Fruit fly (Drosophila melanogaster) whole organism, embryonic: Measurements from ENCODE around the gene CG32276.

Experiments
- Aef1 ChIP-seq: fragments of 200-800 bp; sonication (Bioruptor generic); IDR thresholded peaks from 3 replicates; pipeline ENCODE4 v1.3.6; 2022; ENCODE audit warnings: missing biosample characterization, missing genetic modification characterization
- C15 ChIP-seq: fragments of 200-800 bp; sonication (Bioruptor generic); IDR thresholded peaks from 3 replicates; pipeline ENCODE4 v1.3.6; 2022; ENCODE audit warnings: missing biosample characterization, missing genetic modification characterization
- CG10321 ChIP-seq: fragments of 200-800 bp; sonication (Bioruptor generic); IDR thresholded peaks from 2 replicates; pipeline ENCODE4 v1.3.6; 2022; ENCODE audit warnings: missing biosample characterization, missing genetic modification characterization
- CG12071 ChIP-seq: fragments of 200-800 bp; sonication (Bioruptor generic); optimal IDR thresholded peaks from 3 replicates; lab custom pipeline; 2018; ENCODE audit warnings: missing biosample characterization, mild to moderate bottlenecking, missing genetic modification characterization
- CG1233 ChIP-seq: fragments of 200-800 bp; sonication (Bioruptor generic); optimal IDR thresholded peaks from 4 replicates; lab custom pipeline; 2018; ENCODE audit warnings: missing biosample characterization, mild to moderate bottlenecking, missing genetic modification characterization
- CG13123 ChIP-seq: fragments of 200-800 bp; sonication (Bioruptor generic); optimal IDR thresholded peaks from 2 replicates; lab custom pipeline; 2016; ENCODE audit warnings: missing biosample characterization, missing genetic modification characterization
- CG1529 ChIP-seq: fragments of 200-800 bp; sonication (Bioruptor generic); optimal IDR thresholded peaks from 3 replicates; lab custom pipeline; 2018; ENCODE audit warnings: missing biosample characterization, missing genetic modification characterization
- CG1603 ChIP-seq: fragments of 200-800 bp; sonication (Bioruptor generic); optimal IDR thresholded peaks from 2 replicates; lab custom pipeline; 2019; ENCODE audit warnings: missing biosample characterization, mild to moderate bottlenecking, missing genetic modification characterization, moderate library complexity
- CG17612 ChIP-seq: fragments of 200-800 bp; sonication (Bioruptor generic); IDR thresholded peaks from 2 replicates; pipeline ENCODE4 v1.3.6; 2022; ENCODE audit warnings: missing biosample characterization, missing genetic modification characterization
- CG31441 ChIP-seq: fragments of 200-800 bp; sonication (Bioruptor generic); IDR thresholded peaks from 2 replicates; pipeline ENCODE4 v1.3.6; 2022; ENCODE audit warnings: missing biosample characterization, missing genetic modification characterization
- CG3995 ChIP-seq: fragments of 200-800 bp; sonication (Bioruptor generic); optimal IDR thresholded peaks from 3 replicates; lab custom pipeline; 2016; ENCODE audit warnings: missing biosample characterization, missing genetic modification characterization
- CG4854 ChIP-seq: fragments of 200-800 bp; sonication (Bioruptor generic); optimal IDR thresholded peaks from 2 replicates; lab custom pipeline; 2016; ENCODE audit warnings: missing biosample characterization, missing genetic modification characterization, inconsistent platforms
- CG6683 ChIP-seq: fragments of 200-800 bp; sonication (Bioruptor generic); optimal IDR thresholded peaks from 2 replicates; lab custom pipeline; 2017; ENCODE audit warnings: missing biosample characterization, mild to moderate bottlenecking, missing genetic modification characterization, missing genetic modification reagents
- CG8388 ChIP-seq: fragments of 200-800 bp; sonication (Bioruptor generic); optimal IDR thresholded peaks from 2 replicates; lab custom pipeline; 2019; ENCODE audit warnings: missing biosample characterization, mild to moderate bottlenecking, missing genetic modification characterization, moderate library complexity
- CG9437 ChIP-seq: fragments of 200-800 bp; sonication (Bioruptor generic); optimal IDR thresholded peaks from 2 replicates; lab custom pipeline; 2018; ENCODE audit warnings: missing biosample characterization, mild to moderate bottlenecking, missing genetic modification characterization
- CHES-1-like ChIP-seq: fragments of 200-800 bp; sonication (Bioruptor generic); optimal IDR thresholded peaks from 2 replicates; lab custom pipeline; 2016; ENCODE audit warnings: missing biosample characterization, missing genetic modification characterization
- Deaf1 ChIP-seq: fragments of 200-800 bp; optimal IDR thresholded peaks from 3 replicates; lab custom pipeline; 2019; ENCODE audit warnings: missing biosample characterization, mild to moderate bottlenecking, missing genetic modification characterization, moderate library complexity
- Dref ChIP-seq: fragments of 200-800 bp; sonication (Bioruptor generic); IDR thresholded peaks from 2 replicates; pipeline ENCODE4 v1.3.6; 2022; ENCODE audit warnings: missing biosample characterization, missing genetic modification characterization
- Fer3 ChIP-seq: fragments of 200-800 bp; sonication (Bioruptor generic); optimal IDR thresholded peaks from 2 replicates; lab custom pipeline; 2018; ENCODE audit warnings: missing biosample characterization, mild to moderate bottlenecking, missing genetic modification characterization, moderate library complexity
- GATAe ChIP-seq: fragments of 200-800 bp; sonication (Bioruptor generic); conservative IDR thresholded peaks from 2 replicates; pipeline ENCODE4 v1.3.6; 2022; ENCODE audit warnings: missing biosample characterization, missing genetic modification characterization
- Hey ChIP-seq: fragments of 200-800 bp; sonication (Bioruptor generic); optimal IDR thresholded peaks from 3 replicates; lab custom pipeline; 2018; ENCODE audit warnings: missing biosample characterization, mild to moderate bottlenecking, missing genetic modification characterization
- HmgZ ChIP-seq: fragments of 200-800 bp; sonication (Bioruptor generic); optimal IDR thresholded peaks from 2 replicates; lab custom pipeline; 2018; ENCODE audit warnings: missing biosample characterization, mild to moderate bottlenecking, missing genetic modification characterization
- Jarid2 ChIP-seq: fragments of 200-800 bp; sonication (Bioruptor generic); optimal IDR thresholded peaks from 3 replicates; lab custom pipeline; 2017; ENCODE audit warnings: mild to moderate bottlenecking, missing biosample characterization, missing genetic modification reagents, missing genetic modification characterization
- NC2β ChIP-seq: fragments of 200-800 bp; sonication (Bioruptor generic); optimal IDR thresholded peaks from 2 replicates; lab custom pipeline; 2016; ENCODE audit warnings: missing biosample characterization, missing genetic modification characterization
- Sin3A ChIP-seq: fragments of >200 bp; optimal IDR thresholded peaks from 2 replicates; lab custom pipeline; 2018
- Six4 ChIP-seq: fragments of 200-800 bp; sonication (Bioruptor generic); optimal IDR thresholded peaks from 2 replicates; lab custom pipeline; 2016; ENCODE audit warnings: missing biosample characterization, missing genetic modification characterization
- Sox102F ChIP-seq: fragments of 200-800 bp; sonication (Bioruptor generic); optimal IDR thresholded peaks from 2 replicates; lab custom pipeline; 2018; ENCODE audit warnings: missing biosample characterization, mild to moderate bottlenecking, missing genetic modification characterization, moderate library complexity
- ase ChIP-seq: fragments of 200-800 bp; sonication (Bioruptor generic); IDR thresholded peaks from 3 replicates; pipeline ENCODE4 v1.3.6; 2022; ENCODE audit warnings: missing biosample characterization, missing genetic modification characterization
- ash1 ChIP-seq: fragments of 200-800 bp; sonication (Bioruptor generic); optimal IDR thresholded peaks from 2 replicates; lab custom pipeline; 2018; ENCODE audit warnings: missing biosample characterization, mild to moderate bottlenecking, missing genetic modification characterization
- az2 ChIP-seq: fragments of 200-800 bp; sonication (Bioruptor generic); optimal IDR thresholded peaks from 3 replicates; lab custom pipeline; 2016; ENCODE audit warnings: missing biosample characterization, missing genetic modification characterization
- cas ChIP-seq: fragments of 200-800 bp; sonication (Bioruptor generic); IDR thresholded peaks from 2 replicates; pipeline ENCODE4 v1.3.6; 2022; ENCODE audit warnings: missing biosample characterization, missing genetic modification characterization
- cato ChIP-seq: fragments of 200-800 bp; sonication (Bioruptor generic); optimal IDR thresholded peaks from 2 replicates; lab custom pipeline; 2016; ENCODE audit warnings: missing biosample characterization, missing genetic modification characterization, borderline replicate concordance
- chif ChIP-seq, 2 experiments: fragments of 200-800 bp; sonication (Bioruptor generic); optimal IDR thresholded peaks; 3 replicates each; lab custom pipeline; 2016; ENCODE audit warnings: missing biosample characterization in 2 of 2, missing genetic modification characterization in 2 of 2
- eyg ChIP-seq: fragments of 200-800 bp; sonication (Bioruptor generic); optimal IDR thresholded peaks from 3 replicates; lab custom pipeline; 2016; ENCODE audit warnings: missing biosample characterization, missing genetic modification characterization
- ftz-f1 ChIP-seq: fragments of 200-800 bp; sonication (Bioruptor generic); optimal IDR thresholded peaks from 2 replicates; lab custom pipeline; 2016; ENCODE audit warnings: missing biosample characterization, missing genetic modification characterization
- gce ChIP-seq: fragments of 200-800 bp; sonication (Bioruptor generic); IDR thresholded peaks from 3 replicates; pipeline ENCODE4 v1.3.6; 2022; ENCODE audit warnings: missing biosample characterization, missing genetic modification characterization
- gfzf ChIP-seq: fragments of 200-800 bp; sonication (Bioruptor generic); optimal IDR thresholded peaks from 2 replicates; lab custom pipeline; 2016; ENCODE audit warnings: missing biosample characterization, mild to moderate bottlenecking, missing genetic modification characterization, moderate library complexity
- hth ChIP-seq: fragments of >200 bp; optimal IDR thresholded peaks from 2 replicates; lab custom pipeline; 2017; ENCODE audit warnings: inconsistent platforms
- jigr1 ChIP-seq: fragments of 200-800 bp; sonication (Bioruptor generic); IDR thresholded peaks from 3 replicates; pipeline ENCODE4 v1.3.6; 2022; ENCODE audit warnings: missing biosample characterization, missing genetic modification characterization
- jing ChIP-seq: fragments of 200-800 bp; sonication (Bioruptor generic); optimal IDR thresholded peaks from 2 replicates; lab custom pipeline; 2018; ENCODE audit warnings: missing biosample characterization, mild to moderate bottlenecking, missing genetic modification characterization
- kah ChIP-seq: fragments of 200-800 bp; sonication (Bioruptor generic); optimal IDR thresholded peaks from 2 replicates; lab custom pipeline; 2018; ENCODE audit warnings: missing biosample characterization, mild to moderate bottlenecking, missing genetic modification characterization
- knrl ChIP-seq: fragments of 200-800 bp; sonication (Bioruptor generic); IDR thresholded peaks from 3 replicates; pipeline ENCODE4 v1.3.6; 2022; ENCODE audit warnings: missing biosample characterization, missing genetic modification characterization; ENCODE audit not compliant: partially characterized antibody
- mam ChIP-seq: fragments of 200-800 bp; sonication (Bioruptor generic); optimal IDR thresholded peaks from 3 replicates; lab custom pipeline; 2016; ENCODE audit warnings: missing biosample characterization, missing genetic modification characterization
- pan ChIP-seq, 4 experiments: fragments of >200 bp in 3 of 4; fragments of 200-800 bp in 1 of 4; sonication (Bioruptor generic) in 1 of 4; optimal IDR thresholded peaks in 3 of 4; IDR thresholded peaks in 1 of 4; 2 replicates each; pipeline versions ENCODE4 v1.3.6 to Lab custom; 2017 to 2022; ENCODE audit warnings: missing biosample characterization in 2 of 4, missing genetic modification characterization in 2 of 4, mixed read lengths in 1 of 4
- psq ChIP-seq: fragments of 200-800 bp; sonication (Bioruptor generic); optimal IDR thresholded peaks from 2 replicates; lab custom pipeline; 2017; ENCODE audit warnings: missing biosample characterization, missing genetic modification characterization
- ro ChIP-seq: fragments of 200-800 bp; sonication (Bioruptor generic); IDR thresholded peaks from 2 replicates; pipeline ENCODE4 v1.3.6; 2022; ENCODE audit warnings: missing biosample characterization, missing genetic modification characterization
- row ChIP-seq: fragments of 200-800 bp; sonication (Bioruptor generic); IDR thresholded peaks from 3 replicates; pipeline ENCODE4 v1.3.6; 2022; ENCODE audit warnings: missing biosample characterization, missing genetic modification characterization
- sens-2 ChIP-seq: fragments of 200-800 bp; sonication (Bioruptor generic); IDR thresholded peaks from 2 replicates; pipeline ENCODE4 v1.3.6; 2022; ENCODE audit warnings: missing biosample characterization, missing genetic modification characterization
- sisA ChIP-seq: fragments of 200-800 bp; sonication (Bioruptor generic); IDR thresholded peaks from 2 replicates; pipeline ENCODE4 v1.3.6; 2022; ENCODE audit warnings: missing biosample characterization, missing genetic modification characterization
- tgo ChIP-seq: fragments of 200-800 bp; sonication (Bioruptor generic); IDR thresholded peaks from 3 replicates; pipeline ENCODE4 v1.3.6; 2022; ENCODE audit warnings: missing biosample characterization, missing genetic modification characterization
- wdn ChIP-seq: fragments of 200-800 bp; sonication (Bioruptor generic); IDR thresholded peaks from 2 replicates; pipeline ENCODE4 v1.3.6; 2022; ENCODE audit warnings: missing biosample characterization, missing genetic modification characterization
- zen2 ChIP-seq: fragments of 200-800 bp; sonication (Bioruptor generic); IDR thresholded peaks from 3 replicates; pipeline ENCODE4 v1.3.6; 2022; ENCODE audit warnings: missing biosample characterization, missing genetic modification characterization; ENCODE audit not compliant: partially characterized antibody

CG32276 gene

DNA sequence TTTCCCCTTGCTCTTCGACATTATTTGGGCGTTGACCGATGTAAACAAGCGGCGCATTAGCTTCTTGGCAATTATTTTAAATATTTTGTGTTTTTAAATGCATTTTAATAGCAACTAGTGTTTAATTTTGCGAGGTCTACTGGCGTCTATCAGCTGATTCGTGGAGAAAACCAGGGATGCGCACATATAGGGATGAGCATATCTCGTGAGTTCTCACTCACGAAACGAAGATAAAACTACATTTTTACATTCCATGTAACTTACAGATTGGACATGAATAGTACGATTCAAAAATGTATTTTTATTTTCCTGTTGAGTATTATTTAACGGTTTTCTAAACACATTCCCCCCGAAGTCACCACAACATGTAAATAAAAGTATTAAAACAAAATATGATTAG is 1.4 kb downstream of the CG32276 start, which contains the start of gene CG14966 (continued):
- TF ChIP-seq mam (GFP tag; lab: Kevin White, UChicago) (peak; percentile 62), gfzf (GFP tag; lab: Kevin White, UChicago) (peak; percentile 42), CG1603 (tag; lab: Kevin White, UChicago) (peak; percentile 66), hth (lab: Kevin White, UChicago) (no peak), ro (no peak), sens-2 (GFP tag; lab: Robert Waterston, UW) (no peak), CG13123 (GFP tag; lab: Kevin White, UChicago) (no peak), CG12071 (GFP tag; lab: Kevin White, UChicago) (no peak), gce (GFP tag; lab: Robert Waterston, UW) (no peak), Deaf1 (tag; lab: Kevin White, UChicago) (peak; percentile 0), jigr1 (GFP tag; lab: Robert Waterston, UW) (no peak), Sox102F (GFP tag; lab: Kevin White, UChicago) (no peak), Jarid2 (no peak), Sin3A (peak; percentile 24), CG1233 (no peak), Aef1 (GFP tag; lab: Robert Waterston, UW) (no peak), CG9437 (GFP tag; lab: Kevin White, UChicago) (no peak), pan (optimal IDR thresholded peaks at IDR 0.05; lab: Kevin White, UChicago) (no peak), pan (GFP tag; optimal IDR thresholded peaks at IDR 0.05 in 1 of 2, IDR thresholded peaks at IDR 0.05 in 1 of 2) (no peak), GATAe (GFP tag; lab: Robert Waterston, UW) (no peak), chif (GFP tag; optimal IDR thresholded peaks at IDR 0.05; lab: Kevin White, UChicago) (peak in 1 of 2 experiments; percentile 11), tgo (GFP tag; lab: Robert Waterston, UW) (no peak), Dref (GFP tag; lab: Robert Waterston, UW) (0 out of 2 replicates have a peak, but pooled peaks have one; percentile 36), cas (GFP tag; lab: Robert Waterston, UW) (no peak), CHES-1-like (GFP tag; lab: Kevin White, UChicago) (peak; percentile 70), Fer3 (tag; lab: Kevin White, UChicago) (no peak), cato (no peak), ash1 (GFP tag; lab: Kevin White, UChicago) (no peak), CG17612 (no peak), ftz-f1 (GFP tag; lab: Kevin White, UChicago) (no peak), row (GFP tag; lab: Robert Waterston, UW) (peak; percentile 85), psq (no peak), zen2 (GFP tag; lab: Robert Waterston, UW) (peak; percentile 80), C15 (GFP tag; lab: Robert Waterston, UW) (no peak), eyg (GFP tag; lab: Kevin White, UChicago) (no peak), wdn (no peak), CG10321 (GFP tag; lab: Robert Waterston, UW) (no peak), CG4854 (GFP tag; lab: Kevin White, UChicago) (peak; percentile 19), Hey (tag; lab: Kevin White, UChicago) (no peak), NC2β (GFP tag; lab: Kevin White, UChicago) (peak; percentile 11), CG3995 (GFP tag; lab: Kevin White, UChicago) (peak; percentile 15), CG1529 (GFP tag; lab: Kevin White, UChicago) (no peak), HmgZ (tag; lab: Kevin White, UChicago) (peak; percentile 69), CG6683 (GFP tag; lab: Kevin White, UChicago) (no peak), sisA (GFP tag; lab: Robert Waterston, UW) (no peak), kah (GFP tag; lab: Kevin White, UChicago) (peak; percentile 15), ase (GFP tag; lab: Robert Waterston, UW) (no peak), jing (GFP tag; lab: Kevin White, UChicago) (no peak), Six4 (GFP tag; lab: Kevin White, UChicago) (no peak), knrl (peak; percentile 88), az2 (GFP tag; lab: Kevin White, UChicago) (peak; percentile 17), CG31441 (GFP tag; lab: Robert Waterston, UW) (no peak), CG8388 (no peak)
